Worm (Caenorhabditis elegans): Measurements from ENCODE around the gene rpm-1.

The rpm-1 gene

DNA sequence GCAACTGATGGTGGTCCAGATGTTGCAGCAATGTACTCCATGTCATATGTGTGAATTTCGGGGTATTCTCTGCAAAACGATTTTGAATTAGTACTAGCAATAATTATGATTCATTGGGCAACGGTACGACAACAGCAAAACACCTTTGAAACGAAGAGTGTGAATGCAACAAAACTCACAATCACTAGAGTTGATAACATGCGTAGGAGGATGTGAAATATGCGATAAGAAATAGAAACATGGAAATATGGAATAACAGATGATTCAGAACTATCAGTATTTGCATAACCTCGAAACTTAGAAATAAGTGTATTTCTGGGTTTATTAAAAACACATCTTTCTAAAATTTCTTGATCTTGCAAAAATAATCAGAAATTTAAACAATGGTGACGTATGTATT, 24.3 kb downstream of the rpm-1 start:
- TF ChIP-seq nhr-102 (tag; optimal IDR thresholded peaks at IDR 0.05) (no peak), nhr-28 (tag; optimal IDR thresholded peaks at IDR 0.05) (peak; percentile 78), ceh-44 (GFP tag; IDR thresholded peaks at IDR 0.05) (no peak), hlh-11 (tag; optimal IDR thresholded peaks at IDR 0.05) (peak; percentile 27), pqm-1 (tag; optimal IDR thresholded peaks at IDR 0.05) (peak; percentile 59), ztf-11 (tag; optimal IDR thresholded peaks at IDR 0.05) (no peak), daf-16 (GFP tag; optimal IDR thresholded peaks at IDR 0.05) (no peak), daf-16 (tag; optimal IDR thresholded peaks at IDR 0.05) (peak; percentile 79), nhr-42 (GFP tag; IDR thresholded peaks at IDR 0.05) (no peak), F37D6.2 (tag; optimal IDR thresholded peaks at IDR 0.05) (no peak)

DNA sequence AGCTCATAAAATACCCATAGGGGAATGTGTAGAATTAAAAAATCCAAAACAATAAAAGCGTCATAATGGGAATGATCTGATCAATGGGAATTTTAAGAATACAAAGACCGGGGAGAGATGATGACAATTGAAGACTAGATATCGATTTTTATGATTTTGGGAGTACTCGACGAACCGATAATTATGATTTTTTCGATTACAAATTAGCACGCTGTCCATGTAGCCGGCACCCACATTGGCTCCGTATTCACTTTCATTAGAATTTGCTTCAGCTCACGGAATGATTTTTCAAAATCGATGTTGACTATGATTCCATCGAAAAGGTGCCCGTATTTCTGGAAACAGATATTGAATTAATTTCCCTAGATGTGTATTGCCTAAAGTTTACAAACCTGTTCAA, 26.9 kb downstream of the rpm-1 start:
- TF ChIP-seq hmg-1.1 (GFP tag; IDR thresholded peaks at IDR 0.05) (no peak), set-16 (GFP tag; IDR thresholded peaks at IDR 0.05) (no peak), nhr-10 (tag; optimal IDR thresholded peaks at IDR 0.05) (no peak), F26F4.8 (GFP tag; conservative IDR thresholded peaks at IDR 0.05) (no peak), daf-19 (GFP tag; conservative IDR thresholded peaks at IDR 0.05) (no peak), nhr-25 (tag; optimal IDR thresholded peaks at IDR 0.05; ENCODE audit: borderline replicate concordance, insufficient read depth) (no peak), hif-1 (tag; optimal IDR thresholded peaks at IDR 0.05) (no peak), mep-1 (tag; optimal IDR thresholded peaks at IDR 0.05) (no peak), ama-1 (optimal IDR thresholded peaks at IDR 0.05) (no peak), fos-1 (tag; optimal IDR thresholded peaks at IDR 0.05) (no peak), nhr-42 (GFP tag; IDR thresholded peaks at IDR 0.05) (no peak), zfp-2 (tag; optimal IDR thresholded peaks at IDR 0.05) (no peak), egl-27 (tag; optimal IDR thresholded peaks at IDR 0.05) (no peak), tag-97 (GFP tag; IDR thresholded peaks at IDR 0.05) (no peak), fkh-10 (GFP tag; optimal IDR thresholded peaks at IDR 0.05) (no peak), ztf-11 (tag; optimal IDR thresholded peaks at IDR 0.05) (no peak), nhr-237 (tag; optimal IDR thresholded peaks at IDR 0.05) (no peak), lsy-2 (tag; optimal IDR thresholded peaks at IDR 0.05) (no peak), ceh-20 (GFP tag; IDR thresholded peaks at IDR 0.05) (no peak)

DNA sequence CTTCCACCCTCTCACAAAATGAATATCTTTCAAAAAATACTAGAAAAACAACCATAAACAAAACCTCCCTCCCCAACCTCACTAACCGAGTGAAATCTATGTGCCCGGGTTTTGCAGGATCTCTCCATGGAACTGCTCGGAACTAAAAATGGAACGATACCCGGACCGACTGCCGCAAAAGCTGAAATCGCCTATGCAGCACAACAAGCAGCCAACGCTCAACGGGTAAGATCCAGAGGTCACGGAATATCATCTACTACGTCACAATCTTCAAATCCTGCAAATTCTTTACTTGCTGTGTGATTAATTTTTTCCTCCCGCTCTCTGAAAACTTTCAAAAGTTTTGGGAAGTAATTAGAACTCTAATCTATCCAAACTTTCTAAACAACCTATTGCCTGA, 30.4 kb downstream of the rpm-1 start:
- no peak for TF ChIP-seq snpc-1.2 (GFP tag; IDR thresholded peaks at IDR 0.05)
- peak; percentile 96 for TF ChIP-seq aha-1 (tag)

DNA sequence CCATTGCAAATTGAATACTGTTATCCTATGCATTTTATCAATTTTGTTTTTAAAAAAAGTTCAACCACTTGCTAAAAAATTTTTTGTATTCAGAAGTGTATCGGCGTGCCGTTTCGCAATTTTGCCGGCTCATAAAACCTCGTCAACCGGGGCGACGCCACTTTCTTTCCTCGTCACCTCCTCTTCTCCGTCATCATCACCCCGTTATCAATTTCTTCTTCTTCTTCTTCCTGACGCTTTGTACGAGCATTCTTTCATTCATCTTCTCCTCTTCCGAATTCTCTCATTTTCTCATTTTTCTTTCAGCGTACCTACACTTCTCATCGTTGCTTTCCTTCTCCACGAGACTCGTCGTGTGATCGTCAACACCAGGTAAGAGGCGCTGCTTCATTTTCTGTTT, 33.5 kb downstream of the rpm-1 start, which contains the start of gene sup-37:
Gene sup-37, plus strand, starts transcription at position 301 of the 400 bp plus-strand sequence.
- TF ChIP-seq mxl-2 (GFP tag; conservative IDR thresholded peaks at IDR 0.05) = no peak
- TF ChIP-seq aha-1 (tag) = peak; percentile 3
- peak; percentile 31 for TF ChIP-seq hlh-30 (tag; optimal IDR thresholded peaks at IDR 0.05; ENCODE audit: insufficient read depth)

DNA sequence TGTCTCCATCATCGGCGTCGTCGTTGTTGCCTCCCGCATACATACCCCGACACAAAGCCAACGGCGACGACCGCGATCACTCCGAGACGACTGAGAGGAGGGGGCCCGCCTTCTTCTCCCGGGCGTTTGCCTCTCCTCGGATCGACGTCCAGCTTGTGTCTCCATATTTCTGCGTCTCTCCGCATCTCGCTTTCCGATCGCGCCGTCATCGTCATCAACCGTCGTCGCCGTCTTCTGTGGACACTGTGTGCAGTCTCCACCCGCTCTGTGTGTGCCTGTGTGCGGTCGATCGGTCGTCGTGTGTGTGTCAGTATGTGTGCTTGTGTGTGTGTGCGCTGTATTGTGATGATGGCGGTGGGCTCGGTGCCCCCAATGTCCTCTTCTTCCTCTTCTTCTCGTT, 34.2 kb downstream of the rpm-1 start:
- TF ChIP-seq dpl-1 (GFP tag; optimal IDR thresholded peaks at IDR 0.05) (no peak), rbr-2 (tag; optimal IDR thresholded peaks at IDR 0.05) (peak; percentile 10), lim-7 (GFP tag; IDR thresholded peaks at IDR 0.05) (0 out of 2 replicates have a peak, but pooled peaks have one; percentile 28), mdt-29 (GFP tag; IDR thresholded peaks at IDR 0.05) (no peak), T20F7.1 (GFP tag; optimal IDR thresholded peaks at IDR 0.05) (no peak), aly-2 (tag; optimal IDR thresholded peaks at IDR 0.05) (no peak), nhr-77 (tag; optimal IDR thresholded peaks at IDR 0.05) (no peak), tag-97 (GFP tag; IDR thresholded peaks at IDR 0.05) (no peak), madf-9 (GFP tag; conservative IDR thresholded peaks at IDR 0.05) (0 out of 2 replicates have a peak, but pooled peaks have one; percentile 29), mes-2 (tag; optimal IDR thresholded peaks at IDR 0.05; ENCODE audit: poor library complexity, severe bottlenecking) (no peak), mep-1 (tag; optimal IDR thresholded peaks at IDR 0.05) (peak; percentile 55), daf-8 (GFP tag; IDR thresholded peaks at IDR 0.05) (no peak), T26A8.4 (GFP tag; IDR thresholded peaks at IDR 0.05) (no peak), nhr-41 (GFP tag; IDR thresholded peaks at IDR 0.05) (peak; percentile 65; the same call in 1 of the 2 replicates), nhr-11 (tag; optimal IDR thresholded peaks at IDR 0.05) (no peak), saeg-2 (GFP tag; IDR thresholded peaks at IDR 0.05) (no peak), lin-29 (GFP tag; IDR thresholded peaks at IDR 0.05) (no peak), daf-19 (GFP tag; conservative IDR thresholded peaks at IDR 0.05) (no peak), zip-11 (GFP tag; IDR thresholded peaks at IDR 0.05) (no peak)

All from whole organism, L4 larva.